Worm (Caenorhabditis elegans): Measurements from ENCODE around the gene rpl-7A.
A peak's percentile ranks its signal among the peaks of the same experiment; 100 is the strongest.

The rpl-7A gene

DNA sequence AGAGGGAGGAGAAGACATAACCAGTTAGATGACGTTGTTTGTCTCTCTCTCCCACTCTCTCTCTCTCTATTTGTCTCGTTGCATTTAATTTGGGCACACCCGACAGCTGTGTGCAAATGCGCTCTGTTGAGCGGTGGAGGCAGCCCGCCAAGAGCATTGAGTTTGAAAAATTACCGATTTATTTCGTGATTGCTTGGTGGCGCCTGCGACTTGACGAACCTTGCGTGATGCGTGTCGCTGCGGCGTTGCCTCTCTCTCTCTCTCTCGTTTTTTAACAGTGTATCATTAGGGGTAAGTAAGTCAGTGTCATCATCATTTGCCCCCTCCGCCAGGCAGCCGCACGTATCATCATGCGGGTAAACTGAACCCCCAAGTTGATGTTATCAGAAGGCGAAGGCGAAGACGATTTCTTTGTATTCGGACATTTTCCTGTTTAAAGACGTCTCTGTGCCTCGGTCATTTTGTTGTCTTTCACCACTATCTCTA lies 15.7 kb upstream of the rpl-7A start (continued):
- TF ChIP-seq aha-1 (tag; optimal IDR thresholded peaks at IDR 0.05) (no peak), nhr-84 (tag; optimal IDR thresholded peaks at IDR 0.05) (no peak), egl-13 (tag; optimal IDR thresholded peaks at IDR 0.05) (no peak), sox-4 (tag; optimal IDR thresholded peaks at IDR 0.05) (peak; percentile 41), alr-1 (tag; optimal IDR thresholded peaks at IDR 0.05; ENCODE audit: borderline replicate concordance) (no peak), pqm-1 (tag; optimal IDR thresholded peaks at IDR 0.05) (peak; percentile 66), egl-27 (tag; optimal IDR thresholded peaks at IDR 0.05) (peak in 1 of 2 experiments; percentile 58), lsy-2 (tag; optimal IDR thresholded peaks at IDR 0.05) (peak; percentile 47 to 79), F16B12.6 (tag; optimal IDR thresholded peaks at IDR 0.05) (peak; percentile 44), efl-3 (GFP tag; optimal IDR thresholded peaks at IDR 0.05) (no peak), vab-15 (tag; optimal IDR thresholded peaks at IDR 0.05) (peak; percentile 63), snu-23 (GFP tag; optimal IDR thresholded peaks at IDR 0.05) (peak; percentile 77), irx-1 (tag; optimal IDR thresholded peaks at IDR 0.05) (no peak), swsn-7 (tag; optimal IDR thresholded peaks at IDR 0.05) (peak; percentile 76), nhr-76 (tag; optimal IDR thresholded peaks at IDR 0.05) (no peak), unc-62 (GFP tag; optimal IDR thresholded peaks at IDR 0.05) (no peak), nhr-19 (GFP tag; conservative IDR thresholded peaks at IDR 0.05) (peak; percentile 55), dpl-1 (GFP tag; optimal IDR thresholded peaks at IDR 0.05) (peak; percentile 66 to 79 (median 69)), C34B4.2 (tag; optimal IDR thresholded peaks at IDR 0.05) (no peak), pax-3 (tag; optimal IDR thresholded peaks at IDR 0.05) (no peak), mab-9 (GFP tag; IDR thresholded peaks at IDR 0.05) (0 out of 2 replicates have a peak, but pooled peaks have one; percentile 45), aly-2 (tag; optimal IDR thresholded peaks at IDR 0.05) (peak; percentile 37), Y116A8C.19 (tag; optimal IDR thresholded peaks at IDR 0.05; ENCODE audit: borderline replicate concordance) (no peak), hlh-17 (GFP tag; optimal IDR thresholded peaks at IDR 0.05; ENCODE audit: borderline replicate concordance) (no peak), fkh-4 (tag; optimal IDR thresholded peaks at IDR 0.05; ENCODE audit: borderline replicate concordance) (no peak), nhr-71 (tag; optimal IDR thresholded peaks at IDR 0.05) (peak; percentile 87), zip-4 (GFP tag; optimal IDR thresholded peaks at IDR 0.05) (no peak), dsc-1 (tag; optimal IDR thresholded peaks at IDR 0.05) (peak; percentile 30), skn-1 (tag; optimal IDR thresholded peaks at IDR 0.05) (peak; percentile 46), ces-1 (GFP tag; optimal IDR thresholded peaks at IDR 0.05) (no peak), unc-86 (tag; optimal IDR thresholded peaks at IDR 0.05) (peak; percentile 62)

ce11 chrIV:4405126-4405525 lies 14.7 kb upstream of the rpl-7A start, which contains the start of gene Y24D9A.7:
TSS of gene Y24D9A.7 (minus strand) at chrIV:4405171.
- TF ChIP-seq fkh-10 (GFP tag; optimal IDR thresholded peaks at IDR 0.05) (no peak), ztf-4 (tag; optimal IDR thresholded peaks at IDR 0.05) (peak; percentile 55), tlp-1 (tag; optimal IDR thresholded peaks at IDR 0.05) (no peak), blmp-1 (tag; optimal IDR thresholded peaks at IDR 0.05) (peak; percentile 10), efl-3 (GFP tag; optimal IDR thresholded peaks at IDR 0.05) (no peak), snu-23 (GFP tag; optimal IDR thresholded peaks at IDR 0.05) (peak; percentile 27), fkh-4 (tag; optimal IDR thresholded peaks at IDR 0.05; ENCODE audit: borderline replicate concordance) (no peak), dsc-1 (tag; optimal IDR thresholded peaks at IDR 0.05) (peak; percentile 19), nhr-20 (tag; optimal IDR thresholded peaks at IDR 0.05) (peak; percentile 22), hlh-4 (tag; optimal IDR thresholded peaks at IDR 0.05) (no peak), unc-62 (GFP tag; optimal IDR thresholded peaks at IDR 0.05) (no peak), lin-14 (GFP tag; optimal IDR thresholded peaks at IDR 0.05) (peak; percentile 57), rnt-1 (tag; optimal IDR thresholded peaks at IDR 0.05) (peak; percentile 8), elt-2 (tag; optimal IDR thresholded peaks at IDR 0.05) (no peak), mdl-1 (tag; optimal IDR thresholded peaks at IDR 0.05) (no peak), ets-5 (GFP tag; IDR thresholded peaks at IDR 0.05) (no peak), mep-1 (tag; optimal IDR thresholded peaks at IDR 0.05) (peak; percentile 21), dpl-1 (GFP tag; optimal IDR thresholded peaks at IDR 0.05) (peak in 2 of 3 experiments; percentile 7 to 12), nhr-71 (tag; optimal IDR thresholded peaks at IDR 0.05) (peak; percentile 61), lin-35 (GFP tag; optimal IDR thresholded peaks at IDR 0.05) (peak in 1 of 2 experiments; percentile 43), pax-3 (tag; optimal IDR thresholded peaks at IDR 0.05) (no peak), ceh-90 (tag; optimal IDR thresholded peaks at IDR 0.05) (no peak), efl-1 (optimal IDR thresholded peaks at IDR 0.05) (no peak), efl-1 (GFP tag; optimal IDR thresholded peaks at IDR 0.05 in 1 of 2) (peak in 1 of 2 experiments; percentile 92), nhr-77 (tag; optimal IDR thresholded peaks at IDR 0.05) (no peak), unc-130 (tag; optimal IDR thresholded peaks at IDR 0.05) (peak; percentile 46), lsy-2 (tag; optimal IDR thresholded peaks at IDR 0.05) (peak in 1 of 2 experiments; percentile 3), ama-1 (optimal IDR thresholded peaks at IDR 0.05) (no peak), isw-1 (GFP tag; IDR thresholded peaks at IDR 0.05) (no peak), ceh-82 (tag; optimal IDR thresholded peaks at IDR 0.05) (no peak)

Data from whole organism, L1 larva.